Worm (Caenorhabditis elegans) whole organism, L3 larva: ENCODE measurements around the gene gnrr-5.

ENCODE experiments used
- R02D3.7 ChIP-seq: fragments of 150-350 bp; optimal IDR thresholded peaks from 2 replicates; lab custom pipeline; 2014; ENCODE audit warnings: missing biosample characterization, missing genetic modification characterization
- ceh-28 ChIP-seq: fragments of 150-350 bp; optimal IDR thresholded peaks from 2 replicates; lab custom pipeline; 2014; ENCODE audit warnings: missing biosample characterization, missing genetic modification reagents, missing genetic modification characterization
- ceh-9 ChIP-seq: sonication (generic microtip); optimal IDR thresholded peaks from 2 replicates; lab custom pipeline; 2018; ENCODE audit warnings: missing biosample characterization, missing genetic modification characterization
- daf-12 ChIP-seq: fragments of 150-350 bp; optimal IDR thresholded peaks from 2 replicates; lab custom pipeline; 2014; ENCODE audit warnings: missing biosample characterization, missing genetic modification reagents, missing genetic modification characterization
- elt-1 ChIP-seq: fragments of 150-350 bp; optimal IDR thresholded peaks from 2 replicates; lab custom pipeline; 2014; ENCODE audit warnings: missing biosample characterization, missing genetic modification characterization
- elt-3 ChIP-seq, 3 experiments: fragments of 150-350 bp in 1 of 3; sonication (generic microtip) in 2 of 3; optimal IDR thresholded peaks; 2 replicates in 2 of 3; 4 replicates in 1 of 3; lab custom pipeline; 2014 to 2017; ENCODE audit warnings: missing biosample characterization in 3 of 3, missing genetic modification characterization in 3 of 3
- eor-1 ChIP-seq, 2 experiments: fragments of 150-350 bp; optimal IDR thresholded peaks; 2 replicates each; lab custom pipeline; 2014 to 2018; ENCODE audit warnings: missing biosample characterization in 2 of 2, missing genetic modification characterization in 2 of 2
- fkh-10 ChIP-seq: sonication (generic microtip); optimal IDR thresholded peaks from 2 replicates; lab custom pipeline; 2017; ENCODE audit warnings: missing biosample characterization, missing genetic modification reagents, missing genetic modification characterization
- lin-39 ChIP-seq: fragments of 150-350 bp; optimal IDR thresholded peaks from 2 replicates; lab custom pipeline; 2018; ENCODE audit warnings: missing biosample characterization, missing genetic modification reagents, missing genetic modification characterization
- nhr-11 ChIP-seq: fragments of 150-350 bp; optimal IDR thresholded peaks from 2 replicates; lab custom pipeline; 2014; ENCODE audit warnings: missing biosample characterization, missing genetic modification characterization
- nhr-23 ChIP-seq: fragments of 150-350 bp; optimal IDR thresholded peaks from 2 replicates; lab custom pipeline; 2014; ENCODE audit warnings: missing biosample characterization, missing genetic modification reagents, missing genetic modification characterization
- snpc-4 ChIP-seq: fragments of 150-350 bp; optimal IDR thresholded peaks from 2 replicates; lab custom pipeline; 2014; ENCODE audit warnings: missing biosample characterization, missing genetic modification characterization
- zag-1 ChIP-seq: fragments of 150-350 bp; optimal IDR thresholded peaks from 2 replicates; lab custom pipeline; 2014; ENCODE audit warnings: missing biosample characterization, missing genetic modification characterization
- ztf-11 ChIP-seq: fragments of 150-350 bp; optimal IDR thresholded peaks from 2 replicates; lab custom pipeline; 2014; ENCODE audit warnings: missing biosample characterization, missing genetic modification characterization

ce11 chrV:4442749-4443381 is 11.7 kb downstream of the gnrr-5 start, which contains the start of gene rft-1:
- TF ChIP-seq elt-1 = no peak
- no peak for TF ChIP-seq snpc-4
- no peak for TF ChIP-seq nhr-23
- no peak for TF ChIP-seq fkh-10 (GFP tag; lab: Kevin White, UChicago)
- TF ChIP-seq zag-1 (tag; lab: Kevin White, UChicago) = no peak
- TF ChIP-seq nhr-11 (tag; lab: Kevin White, UChicago) = no peak
- TF ChIP-seq ceh-28 (tag; lab: Kevin White, UChicago) = no peak
- no peak for TF ChIP-seq daf-12 (tag; lab: Kevin White, UChicago)
- no peak for TF ChIP-seq ztf-11
- TF ChIP-seq eor-1 (tag; optimal IDR thresholded peaks at IDR 0.05; lab: Kevin White, UChicago) = no peak
- TF ChIP-seq ceh-9 = no peak
- TF ChIP-seq lin-39 = no peak
- TF ChIP-seq R02D3.7 = no peak
- no peak for TF ChIP-seq elt-3 (tag; optimal IDR thresholded peaks at IDR 0.05; lab: Kevin White, UChicago)
